Worm (Caenorhabditis elegans) whole organism, mixed stage, embryonic: ENCODE measurements around the gene sre-21.

Source experiments
- M03D4.4 ChIP-seq: sonication (generic microtip); optimal IDR thresholded peaks from 2 replicates; lab custom pipeline; 2017; ENCODE audit warnings: mild to moderate bottlenecking, missing genetic modification characterization, missing compliant biosample characterization
- bed-3 ChIP-seq: fragments of 200-800 bp; sonication (Bioruptor generic); optimal IDR thresholded peaks from 3 replicates; lab custom pipeline; 2018; ENCODE audit warnings: mild to moderate bottlenecking, missing genetic modification characterization, moderate library complexity, missing compliant biosample characterization
- ceh-43 ChIP-seq: fragments of 200-800 bp; sonication (Bioruptor generic); optimal IDR thresholded peaks from 2 replicates; lab custom pipeline; 2018; ENCODE audit warnings: mild to moderate bottlenecking, missing genetic modification characterization, moderate library complexity, missing compliant biosample characterization
- ceh-83 ChIP-seq: fragments of 200-800 bp; sonication (Bioruptor generic); optimal IDR thresholded peaks from 2 replicates; lab custom pipeline; 2018; ENCODE audit warnings: mild to moderate bottlenecking, missing genetic modification characterization, missing compliant biosample characterization
- cnd-1 ChIP-seq: fragments of 200-800 bp; sonication (Bioruptor generic); optimal IDR thresholded peaks from 2 replicates; lab custom pipeline; 2018; ENCODE audit warnings: mild to moderate bottlenecking, missing genetic modification characterization, missing compliant biosample characterization
- drap-1 ChIP-seq: fragments of 200-800 bp; sonication (Bioruptor generic); optimal IDR thresholded peaks from 3 replicates; lab custom pipeline; 2018; ENCODE audit warnings: mild to moderate bottlenecking, missing genetic modification characterization, missing compliant biosample characterization
- elt-1 ChIP-seq: sonication (generic microtip); optimal IDR thresholded peaks from 2 replicates; lab custom pipeline; 2017; ENCODE audit warnings: missing genetic modification characterization, mild to moderate bottlenecking, missing compliant biosample characterization, antibody characterized with exemption, moderate library complexity, borderline replicate concordance; ENCODE audit not compliant: insufficient read depth
- elt-3 ChIP-seq: fragments of 150-350 bp; optimal IDR thresholded peaks from 2 replicates; lab custom pipeline; 2014; ENCODE audit warnings: missing biosample characterization, missing genetic modification characterization
- flh-1 ChIP-seq: fragments of 200-800 bp; sonication (Bioruptor generic); optimal IDR thresholded peaks from 2 replicates; lab custom pipeline; 2018; ENCODE audit warnings: mild to moderate bottlenecking, missing genetic modification characterization, moderate library complexity, missing compliant biosample characterization
- ham-2 ChIP-seq: fragments of 200-800 bp; sonication (Bioruptor generic); optimal IDR thresholded peaks from 2 replicates; lab custom pipeline; 2018; ENCODE audit warnings: mild to moderate bottlenecking, missing genetic modification characterization, missing compliant biosample characterization
- lin-13 ChIP-seq: fragments of 150-350 bp; optimal IDR thresholded peaks from 2 replicates; lab custom pipeline; 2014; ENCODE audit warnings: missing biosample characterization, missing genetic modification characterization
- lin-32 ChIP-seq: fragments of 200-800 bp; sonication (Bioruptor generic); optimal IDR thresholded peaks from 2 replicates; lab custom pipeline; 2018; ENCODE audit warnings: mild to moderate bottlenecking, missing genetic modification characterization, missing compliant biosample characterization
- lsy-2 ChIP-seq: fragments of 150-350 bp; optimal IDR thresholded peaks from 2 replicates; lab custom pipeline; 2014; ENCODE audit warnings: missing biosample characterization, missing genetic modification characterization
- mab-5 ChIP-seq: fragments of 150-350 bp; optimal IDR thresholded peaks from 2 replicates; lab custom pipeline; 2014; ENCODE audit warnings: missing biosample characterization, missing genetic modification characterization
- mep-1 ChIP-seq: fragments of 150-350 bp; optimal IDR thresholded peaks from 2 replicates; lab custom pipeline; 2017; ENCODE audit warnings: missing biosample characterization, missing genetic modification reagents, missing genetic modification characterization, inconsistent platforms
- nhr-12 ChIP-seq: fragments of 150-350 bp; optimal IDR thresholded peaks from 2 replicates; lab custom pipeline; 2014; ENCODE audit warnings: missing biosample characterization, missing genetic modification characterization
- nhr-28 ChIP-seq: fragments of 150-350 bp; optimal IDR thresholded peaks from 2 replicates; lab custom pipeline; 2014; ENCODE audit warnings: missing biosample characterization, missing genetic modification characterization
- nhr-76 ChIP-seq: sonication (generic microtip); optimal IDR thresholded peaks from 2 replicates; lab custom pipeline; 2017; ENCODE audit warnings: missing biosample characterization, missing genetic modification characterization
- pha-4 ChIP-seq: fragments of 150-350 bp; optimal IDR thresholded peaks from 2 replicates; lab custom pipeline; 2018; ENCODE audit warnings: missing biosample characterization, missing genetic modification reagents, missing genetic modification characterization
- sem-2 ChIP-seq: fragments of 200-800 bp; sonication (Bioruptor generic); optimal IDR thresholded peaks from 2 replicates; lab custom pipeline; 2018; ENCODE audit warnings: mild to moderate bottlenecking, missing genetic modification characterization, missing compliant biosample characterization
- snpc-4 ChIP-seq: fragments of 150-350 bp; optimal IDR thresholded peaks from 2 replicates; lab custom pipeline; 2014; ENCODE audit warnings: missing biosample characterization, missing genetic modification characterization
- sptf-1 ChIP-seq: sonication (generic microtip); optimal IDR thresholded peaks from 2 replicates; lab custom pipeline; 2017; ENCODE audit warnings: mild to moderate bottlenecking, missing genetic modification characterization, moderate library complexity, missing compliant biosample characterization
- tbx-8 ChIP-seq: fragments of 200-800 bp; sonication (Bioruptor generic); optimal IDR thresholded peaks from 2 replicates; lab custom pipeline; 2018; ENCODE audit warnings: mild to moderate bottlenecking, missing genetic modification characterization, moderate library complexity, missing compliant biosample characterization
- unc-120 ChIP-seq: sonication (generic microtip); optimal IDR thresholded peaks from 2 replicates; lab custom pipeline; 2017; ENCODE audit warnings: missing genetic modification characterization, missing compliant biosample characterization; ENCODE audit not compliant: poor library complexity, severe bottlenecking
- unc-39 ChIP-seq: fragments of 150-350 bp; optimal IDR thresholded peaks from 2 replicates; lab custom pipeline; 2014; ENCODE audit warnings: missing biosample characterization, missing genetic modification characterization
- unc-62 ChIP-seq: fragments of 150-350 bp; optimal IDR thresholded peaks from 2 replicates; lab custom pipeline; 2014; ENCODE audit warnings: missing biosample characterization, missing genetic modification reagents, missing genetic modification characterization
- zip-8 ChIP-seq: fragments of 150-350 bp; optimal IDR thresholded peaks from 2 replicates; lab custom pipeline; 2014; ENCODE audit warnings: missing biosample characterization, missing genetic modification characterization
- ztf-11 ChIP-seq: fragments of 150-350 bp; optimal IDR thresholded peaks from 2 replicates; lab custom pipeline; 2014; ENCODE audit warnings: missing biosample characterization, missing genetic modification characterization

sre-21 gene

DNA sequence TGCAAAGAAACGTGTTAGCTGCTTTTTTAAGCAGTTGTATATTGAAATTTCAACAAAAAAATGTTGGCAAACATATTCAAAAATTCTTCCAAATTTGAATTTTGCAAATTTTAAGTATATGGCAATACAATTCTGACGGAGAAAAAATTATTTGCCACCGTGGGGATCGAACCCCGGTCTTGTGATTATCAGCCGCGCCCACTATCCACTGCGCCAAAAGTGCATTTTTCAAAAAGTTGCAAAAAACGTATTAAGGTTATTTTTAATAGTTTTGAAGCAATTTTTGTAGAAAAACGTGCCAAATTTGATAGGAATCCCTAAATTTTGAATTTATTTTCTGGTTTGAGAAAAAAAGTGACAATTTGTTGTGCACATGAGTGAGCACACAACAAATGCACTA is 11.4 kb upstream of the sre-21 start:
- no peak for TF ChIP-seq nhr-76 (tag; lab: Kevin White, UChicago)
- TF ChIP-seq ceh-43 (GFP tag; lab: Kevin White, UChicago), result no peak
- no peak for TF ChIP-seq nhr-28 (tag; lab: Kevin White, UChicago)
- no peak for TF ChIP-seq bed-3 (GFP tag; lab: Kevin White, UChicago)
- no peak for TF ChIP-seq sptf-1 (tag; lab: Kevin White, UChicago)
- no peak for TF ChIP-seq mab-5 (tag; lab: Kevin White, UChicago)
- TF ChIP-seq sem-2 (GFP tag; lab: Kevin White, UChicago), result no peak
- no peak for TF ChIP-seq flh-1 (GFP tag; lab: Kevin White, UChicago)

DNA sequence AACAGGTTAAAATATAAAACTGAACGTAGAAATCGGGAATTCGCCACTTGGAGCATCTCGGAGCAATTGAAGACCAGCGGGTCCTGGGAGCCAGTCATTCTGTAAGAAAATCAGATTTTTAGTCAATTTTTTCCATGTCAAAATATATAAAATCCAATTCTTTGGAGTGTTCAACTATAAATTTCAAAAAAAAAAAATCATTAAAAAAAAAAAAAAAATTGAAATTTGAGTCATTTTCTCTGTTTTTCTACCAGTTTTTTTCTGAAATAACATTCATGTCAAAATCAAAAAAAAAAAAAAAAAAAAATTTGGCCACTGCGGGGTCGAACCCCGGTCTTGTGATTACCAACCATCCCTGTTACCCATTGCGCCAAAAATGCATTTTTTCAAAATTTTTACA is 10.5 kb upstream of the sre-21 start, which contains the start of gene srab-12:
srab-12 (minus strand) TSS at position 101 of the 400 bp plus-strand sequence.
- no peak for TF ChIP-seq elt-1
- TF ChIP-seq mep-1 (tag; lab: Kevin White, UChicago), result no peak
- TF ChIP-seq nhr-12 (tag; lab: Kevin White, UChicago), result no peak
- TF ChIP-seq bed-3 (GFP tag; lab: Kevin White, UChicago), result no peak
- TF ChIP-seq M03D4.4 (tag; lab: Kevin White, UChicago), result no peak

DNA sequence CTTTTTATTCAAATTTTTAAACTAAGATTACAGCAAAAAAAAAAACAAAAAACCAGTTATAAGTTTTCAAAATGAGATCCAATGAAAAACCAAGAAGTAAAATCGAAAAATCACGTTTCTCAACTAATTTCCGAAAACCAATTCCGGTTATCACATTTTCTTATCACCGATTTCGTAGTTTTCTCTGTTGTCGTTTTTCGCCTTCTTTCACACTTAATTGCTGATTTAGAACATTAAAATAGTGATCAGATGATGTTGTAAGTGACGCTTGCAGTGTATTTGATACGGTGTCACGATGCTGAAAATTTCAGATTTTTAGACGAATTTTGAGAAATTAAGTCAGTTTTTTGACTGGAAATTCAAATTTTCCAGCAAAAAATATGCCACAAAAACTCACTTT is 7.3 kb upstream of the sre-21 start:
- TF ChIP-seq nhr-12 (tag; lab: Kevin White, UChicago) (no peak), lin-13 (tag; lab: Kevin White, UChicago) (no peak), pha-4 (tag; lab: Kevin White, UChicago) (no peak), ceh-83 (GFP tag; lab: Kevin White, UChicago) (no peak), mep-1 (tag; lab: Kevin White, UChicago) (no peak), flh-1 (GFP tag; lab: Kevin White, UChicago) (no peak), ceh-43 (GFP tag; lab: Kevin White, UChicago) (no peak), bed-3 (GFP tag; lab: Kevin White, UChicago) (no peak), drap-1 (GFP tag; lab: Kevin White, UChicago) (no peak), sem-2 (GFP tag; lab: Kevin White, UChicago) (no peak), unc-62 (GFP tag; lab: Kevin White, UChicago) (no peak), nhr-28 (tag; lab: Kevin White, UChicago) (no peak), M03D4.4 (tag; lab: Kevin White, UChicago) (no peak), zip-8 (tag; lab: Kevin White, UChicago) (no peak), elt-3 (tag; lab: Kevin White, UChicago) (no peak), ztf-11 (tag; lab: Kevin White, UChicago) (no peak), sptf-1 (tag; lab: Kevin White, UChicago) (no peak), cnd-1 (tag; lab: Kevin White, UChicago) (no peak)

DNA sequence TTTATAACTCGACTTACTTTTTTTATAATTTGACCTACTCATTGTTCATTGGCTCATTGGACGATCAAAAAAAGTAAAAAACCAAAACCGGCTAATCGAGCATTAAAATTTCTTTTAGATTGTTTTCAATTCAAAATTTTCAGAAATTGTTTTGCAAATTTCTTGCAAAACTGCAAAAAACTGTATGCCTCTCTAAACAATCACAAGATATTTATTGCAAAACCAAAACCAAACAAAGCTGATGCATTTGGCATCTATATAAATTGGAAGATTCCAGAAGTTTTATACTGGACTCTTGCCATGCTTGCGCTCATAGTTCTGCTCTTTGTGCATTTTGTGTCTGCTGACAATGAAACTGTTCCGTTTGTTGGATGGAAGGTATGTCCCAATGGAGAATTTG is 4.6 kb upstream of the sre-21 start, which contains the start of gene C47A10.12:
C47A10.12 (plus strand) TSS at position 301 of the 400 bp plus-strand sequence.
- TF ChIP-seq zip-8 (tag; lab: Kevin White, UChicago), result no peak
- TF ChIP-seq lsy-2 (tag; lab: Kevin White, UChicago), result no peak
- no peak for TF ChIP-seq elt-1
- TF ChIP-seq cnd-1 (tag; lab: Kevin White, UChicago), result no peak

DNA sequence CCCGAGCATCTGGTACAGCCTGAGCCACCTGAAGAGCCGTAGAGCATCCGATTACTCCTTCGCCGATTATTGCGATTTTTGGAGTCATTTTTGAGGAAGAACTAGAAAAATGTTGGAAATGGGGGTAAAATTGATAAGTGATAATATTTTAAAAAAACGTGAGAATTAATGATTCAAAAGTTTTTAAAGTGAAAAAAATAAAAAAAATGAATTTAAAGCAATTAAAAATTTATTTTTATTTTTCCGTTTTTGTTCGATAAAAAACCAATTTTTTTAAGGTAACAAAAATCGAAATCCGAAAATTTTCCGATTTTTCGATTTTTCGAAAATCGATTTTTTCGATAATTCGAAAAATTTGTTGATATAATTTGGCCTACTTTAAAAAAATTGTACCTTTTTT is 4.1 kb upstream of the sre-21 start, which contains the start of gene ddo-1:
ddo-1 (minus strand) TSS at position 101 of the 400 bp plus-strand sequence.
- TF ChIP-seq unc-120 (tag; lab: Kevin White, UChicago) (no peak), nhr-28 (tag; lab: Kevin White, UChicago) (no peak), nhr-76 (tag; lab: Kevin White, UChicago) (no peak), ztf-11 (tag; lab: Kevin White, UChicago) (no peak), snpc-4 (no peak), tbx-8 (GFP tag; lab: Kevin White, UChicago) (no peak)

DNA sequence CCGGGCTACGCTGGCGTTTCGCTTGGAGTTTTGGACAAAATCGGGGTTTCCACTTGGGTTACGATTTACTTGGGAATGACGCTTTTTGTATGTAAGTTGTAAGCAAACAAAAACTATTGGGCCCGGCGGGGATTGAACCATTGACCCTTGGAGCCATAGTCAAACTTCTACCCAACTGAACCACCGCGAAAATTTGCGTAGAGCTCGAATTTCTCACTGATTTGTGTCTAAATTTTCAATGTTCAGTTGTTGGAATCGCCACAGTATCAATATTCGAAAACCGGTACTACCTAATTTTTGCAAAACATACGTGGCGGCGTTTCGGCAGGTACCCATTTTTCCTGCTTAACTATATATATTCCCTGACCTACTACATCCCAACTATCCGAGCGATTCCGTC is 5.2 kb downstream of the sre-21 start:
- TF ChIP-seq ztf-11 (tag; lab: Kevin White, UChicago) (no peak), unc-62 (GFP tag; lab: Kevin White, UChicago) (no peak), ceh-83 (GFP tag; lab: Kevin White, UChicago) (no peak), nhr-76 (tag; lab: Kevin White, UChicago) (no peak), lsy-2 (tag; lab: Kevin White, UChicago) (no peak), lin-32 (no peak), elt-3 (tag; lab: Kevin White, UChicago) (no peak), unc-120 (tag; lab: Kevin White, UChicago) (no peak), drap-1 (GFP tag; lab: Kevin White, UChicago) (no peak), ham-2 (GFP tag; lab: Kevin White, UChicago) (no peak), nhr-28 (tag; lab: Kevin White, UChicago) (no peak), unc-39 (tag; lab: Kevin White, UChicago) (no peak), sem-2 (GFP tag; lab: Kevin White, UChicago) (no peak), sptf-1 (tag; lab: Kevin White, UChicago) (no peak)
